Worm (Caenorhabditis elegans): Measurements from ENCODE around the gene Y62H9A.12.

The Y62H9A.12 gene

DNA sequence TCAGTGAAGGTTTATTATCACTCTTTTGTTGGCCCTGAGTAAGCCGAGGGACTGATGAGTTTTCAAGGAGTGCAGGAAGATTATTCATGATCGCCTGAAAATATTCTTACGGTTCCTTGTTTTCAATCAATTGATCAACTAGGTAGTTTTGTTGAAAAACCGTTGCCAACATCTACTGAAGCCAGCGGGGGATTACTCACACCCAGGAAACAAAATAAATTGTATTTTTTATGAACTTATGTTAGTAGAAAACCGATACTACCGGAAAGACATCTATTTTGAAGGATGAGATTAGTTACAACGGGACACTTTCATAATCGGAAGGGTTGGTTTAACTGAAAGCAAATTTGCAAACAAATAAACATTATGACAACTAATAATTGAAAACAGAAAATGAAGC is 35.8 kb upstream of the Y62H9A.12 start, which contains the start of gene Y62H9A.2:
Gene Y62H9A.2 (minus strand): TSS at position 101 of the 400 bp plus-strand sequence.
- no peak for TF ChIP-seq ceh-83 (GFP tag; optimal IDR thresholded peaks at IDR 0.05)
- no peak for TF ChIP-seq lsy-2 (tag; optimal IDR thresholded peaks at IDR 0.05)
- no peak for TF ChIP-seq mab-5 (tag; optimal IDR thresholded peaks at IDR 0.05)
- TF ChIP-seq unc-39 (tag; optimal IDR thresholded peaks at IDR 0.05): no peak
- no peak for TF ChIP-seq ztf-11 (tag; optimal IDR thresholded peaks at IDR 0.05)
- no peak for TF ChIP-seq cnd-1 (tag; optimal IDR thresholded peaks at IDR 0.05)
- TF ChIP-seq ham-2 (GFP tag; optimal IDR thresholded peaks at IDR 0.05): no peak
- TF ChIP-seq nhr-28 (tag; optimal IDR thresholded peaks at IDR 0.05): no peak
- TF ChIP-seq hlh-1 (tag; optimal IDR thresholded peaks at IDR 0.05): no peak
- no peak for TF ChIP-seq M03D4.4 (tag; optimal IDR thresholded peaks at IDR 0.05)

DNA sequence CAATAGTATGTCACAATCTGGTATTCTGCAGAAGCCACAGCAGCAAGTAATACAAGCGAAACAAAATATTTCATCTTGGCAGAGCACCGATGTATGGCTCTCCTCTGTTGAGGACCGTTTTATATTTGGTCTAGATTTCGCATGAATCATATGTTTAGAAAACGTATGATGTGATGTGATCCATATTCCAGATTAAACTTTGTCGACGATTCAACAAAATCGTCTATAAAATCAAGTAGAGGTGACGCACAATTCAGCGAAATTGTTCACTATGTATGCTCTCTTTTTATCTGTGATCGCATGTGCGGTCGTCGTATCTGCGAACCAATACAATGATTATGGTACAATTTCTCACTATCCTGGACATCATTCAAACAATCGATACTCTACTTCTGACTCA is 34.1 kb upstream of the Y62H9A.12 start, which contains the start of the genes Y62H9A.3 and Y62H9A.4:
Gene Y62H9A.3 (minus strand): TSS at position 101 of the 400 bp plus-strand sequence.
Gene Y62H9A.4 (plus strand): TSS at position 256 of the 400 bp plus-strand sequence.
- TF ChIP-seq tbx-8 (GFP tag; optimal IDR thresholded peaks at IDR 0.05) (no peak), nhr-2 (tag; optimal IDR thresholded peaks at IDR 0.05) (no peak), nhr-28 (tag; optimal IDR thresholded peaks at IDR 0.05) (no peak), zip-8 (tag; optimal IDR thresholded peaks at IDR 0.05) (no peak), ceh-43 (GFP tag; optimal IDR thresholded peaks at IDR 0.05) (no peak), mep-1 (tag; optimal IDR thresholded peaks at IDR 0.05) (no peak), blmp-1 (tag; optimal IDR thresholded peaks at IDR 0.05) (no peak), pha-4 (tag; optimal IDR thresholded peaks at IDR 0.05) (no peak), elt-3 (tag; optimal IDR thresholded peaks at IDR 0.05) (no peak), lin-32 (GFP tag; optimal IDR thresholded peaks at IDR 0.05) (no peak), ces-1 (GFP tag; optimal IDR thresholded peaks at IDR 0.05) (no peak), nhr-237 (tag; optimal IDR thresholded peaks at IDR 0.05) (no peak), mls-2 (tag; optimal IDR thresholded peaks at IDR 0.05) (no peak)

DNA sequence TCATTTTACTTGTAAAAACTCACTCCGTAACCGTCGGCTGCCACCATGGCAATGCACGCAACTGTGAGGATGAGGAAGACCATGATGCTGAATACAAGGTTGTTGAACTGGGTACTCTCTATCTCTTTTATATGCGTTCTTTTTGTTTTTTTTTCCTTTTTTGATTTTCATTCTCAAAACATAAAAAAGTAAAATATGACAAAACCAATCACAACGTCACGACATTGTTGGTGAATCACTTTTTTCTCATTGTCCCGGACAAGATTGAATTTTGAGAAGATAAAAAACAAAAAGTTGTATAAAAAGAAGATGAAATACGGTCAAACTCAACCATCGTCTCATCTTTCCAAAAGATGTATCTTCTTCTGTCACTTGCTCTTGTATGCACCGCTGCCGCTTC is 31.1 kb upstream of the Y62H9A.12 start, which contains the start of the genes Y62H9A.5 and ule-5:
Gene Y62H9A.5 (minus strand): TSS at position 101 of the 400 bp plus-strand sequence.
Gene ule-5 (plus strand): TSS at position 328 of the 400 bp plus-strand sequence.
- no peak for TF ChIP-seq ceh-83 (GFP tag; optimal IDR thresholded peaks at IDR 0.05)
- TF ChIP-seq elt-1 (tag; optimal IDR thresholded peaks at IDR 0.05; ENCODE audit: borderline replicate concordance, insufficient read depth): no peak
- no peak for TF ChIP-seq drap-1 (GFP tag; optimal IDR thresholded peaks at IDR 0.05)
- TF ChIP-seq M03D4.4 (tag; optimal IDR thresholded peaks at IDR 0.05): no peak
- no peak for TF ChIP-seq lsy-2 (tag; optimal IDR thresholded peaks at IDR 0.05)
- no peak for TF ChIP-seq cnd-1 (tag; optimal IDR thresholded peaks at IDR 0.05)
- no peak for TF ChIP-seq bed-3 (GFP tag; optimal IDR thresholded peaks at IDR 0.05)
- TF ChIP-seq mep-1 (tag; optimal IDR thresholded peaks at IDR 0.05): no peak
- no peak for TF ChIP-seq nhr-28 (tag; optimal IDR thresholded peaks at IDR 0.05)

DNA sequence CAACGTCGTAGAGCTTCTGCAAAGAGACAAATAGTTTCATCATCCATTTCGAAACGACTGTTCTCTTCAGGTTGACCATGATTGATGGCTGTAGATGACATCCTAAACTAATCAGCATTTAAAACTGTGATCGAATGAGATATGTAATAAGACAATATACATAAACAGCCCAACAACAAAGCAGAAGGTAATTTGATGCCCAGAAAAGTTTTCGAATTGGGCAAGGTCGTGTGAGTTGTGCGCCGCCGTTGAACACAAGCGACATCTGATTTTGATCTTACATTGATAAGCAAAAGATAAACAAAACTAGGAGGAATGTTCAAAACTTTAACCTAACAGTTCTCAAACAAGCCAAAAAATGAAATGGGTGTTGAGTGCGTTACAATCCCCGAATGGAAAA is 28.3 kb upstream of the Y62H9A.12 start, which contains the start of gene Y62H9A.7:
Gene Y62H9A.7 (minus strand): TSS at position 101 of the 400 bp plus-strand sequence.
- TF ChIP-seq ztf-11 (tag; optimal IDR thresholded peaks at IDR 0.05) (no peak), drap-1 (GFP tag; optimal IDR thresholded peaks at IDR 0.05) (no peak), nhr-237 (tag; optimal IDR thresholded peaks at IDR 0.05) (no peak), lsy-2 (tag; optimal IDR thresholded peaks at IDR 0.05) (no peak)

DNA sequence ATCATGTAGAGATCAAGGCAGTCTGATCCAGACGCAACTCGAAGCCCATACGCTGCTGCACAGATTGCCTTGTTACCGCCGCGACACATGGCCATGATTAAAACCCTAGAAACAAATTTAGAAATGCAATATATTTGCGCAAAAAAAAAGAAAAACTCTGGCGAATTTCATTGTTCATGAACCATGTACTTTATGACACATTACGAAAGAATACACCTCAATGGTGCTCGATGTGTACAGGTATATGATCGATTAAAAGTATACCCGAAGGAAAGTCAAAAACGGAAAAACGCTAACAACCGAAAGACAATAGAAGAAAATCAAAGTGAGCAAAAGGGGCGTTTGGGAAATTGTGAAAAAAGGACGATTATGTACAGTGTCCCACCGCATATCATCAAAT is 21.6 kb upstream of the Y62H9A.12 start, which contains the start of gene Y62H9A.8:
Gene Y62H9A.8 (minus strand): TSS at position 101 of the 400 bp plus-strand sequence.
- no peak for TF ChIP-seq lin-32 (GFP tag; optimal IDR thresholded peaks at IDR 0.05)
- no peak for TF ChIP-seq sptf-1 (tag; optimal IDR thresholded peaks at IDR 0.05)
- TF ChIP-seq cnd-1 (tag; optimal IDR thresholded peaks at IDR 0.05): no peak
- no peak for TF ChIP-seq mep-1 (tag; optimal IDR thresholded peaks at IDR 0.05)
- TF ChIP-seq drap-1 (GFP tag; optimal IDR thresholded peaks at IDR 0.05): no peak
- TF ChIP-seq ztf-11 (tag; optimal IDR thresholded peaks at IDR 0.05): no peak
- no peak for TF ChIP-seq elt-3 (tag; optimal IDR thresholded peaks at IDR 0.05)

DNA sequence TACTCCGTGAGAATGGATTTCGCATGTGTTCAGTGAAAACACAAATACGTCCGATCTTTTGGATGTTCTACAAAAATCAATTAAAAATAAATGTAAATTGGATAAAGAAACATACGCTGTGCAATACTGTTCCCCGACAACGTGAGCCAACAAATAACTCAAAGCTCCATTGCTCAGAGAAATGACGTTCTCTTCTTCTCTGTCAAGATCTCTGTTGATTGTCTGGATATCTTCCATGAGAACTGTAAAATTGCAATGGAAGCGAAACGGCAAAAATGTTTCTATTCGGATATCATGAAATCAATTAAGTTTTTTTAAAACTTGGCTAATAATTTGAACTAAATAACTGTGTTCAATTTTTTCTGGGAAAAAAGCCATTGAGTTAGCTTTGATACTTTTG is 17.2 kb upstream of the Y62H9A.12 start:
- TF ChIP-seq lsy-2 (tag; optimal IDR thresholded peaks at IDR 0.05) (no peak), M03D4.4 (tag; optimal IDR thresholded peaks at IDR 0.05) (no peak), mep-1 (tag; optimal IDR thresholded peaks at IDR 0.05) (no peak), sptf-1 (tag; optimal IDR thresholded peaks at IDR 0.05) (no peak), nhr-28 (tag; optimal IDR thresholded peaks at IDR 0.05) (no peak), drap-1 (GFP tag; optimal IDR thresholded peaks at IDR 0.05) (no peak), ces-1 (GFP tag; optimal IDR thresholded peaks at IDR 0.05) (no peak), ceh-83 (GFP tag; optimal IDR thresholded peaks at IDR 0.05) (no peak), unc-120 (tag; optimal IDR thresholded peaks at IDR 0.05; ENCODE audit: poor library complexity, severe bottlenecking) (no peak), nhr-2 (tag; optimal IDR thresholded peaks at IDR 0.05) (no peak), nhr-76 (tag; optimal IDR thresholded peaks at IDR 0.05) (no peak), elt-1 (tag; optimal IDR thresholded peaks at IDR 0.05; ENCODE audit: borderline replicate concordance, insufficient read depth) (no peak), mls-2 (tag; optimal IDR thresholded peaks at IDR 0.05) (no peak)
